Fruit fly (Drosophila melanogaster): Measurements from ENCODE around the gene Hsc70-3.

The Hsc70-3 gene

DNA sequence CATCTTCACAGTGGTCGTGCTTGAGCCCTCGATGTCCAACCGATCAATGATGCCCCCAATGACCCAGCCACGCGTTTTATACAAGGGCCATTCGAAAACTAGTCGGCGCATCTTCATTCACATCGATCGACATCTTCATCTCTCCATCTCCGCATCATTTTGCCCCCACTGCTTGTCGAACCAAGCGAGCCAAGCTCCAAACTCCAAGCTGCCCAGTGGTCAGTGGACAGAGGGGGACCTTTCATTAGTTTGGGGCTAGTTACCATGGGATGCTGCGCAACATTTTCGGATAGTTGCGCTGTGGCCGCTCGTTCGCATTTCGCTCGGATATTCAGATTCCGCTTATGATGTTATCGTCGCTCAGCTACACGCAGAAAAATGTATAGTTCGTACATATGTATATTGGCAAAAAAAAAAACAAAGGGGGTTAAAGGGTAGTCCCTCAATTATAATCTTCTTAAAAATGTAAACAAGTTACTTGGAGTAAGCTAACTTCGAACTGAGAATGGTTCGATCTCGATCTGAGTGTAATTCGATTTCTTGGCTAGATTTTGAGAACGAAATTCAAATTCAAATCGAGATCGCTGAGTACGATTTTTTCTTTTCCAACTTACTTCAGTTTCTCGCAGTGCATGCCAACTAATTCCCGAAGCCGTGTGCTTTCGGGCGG lies 39.3 kb upstream of the Hsc70-3 start, which contains the start of gene CG15740 (continued):
- peak; percentile 48; the same call in 1 of the 2 replicates for TF ChIP-seq Rfx (GFP tag; IDR thresholded peaks at IDR 0.05)
- no peak for TF ChIP-seq CG3163 (GFP tag; optimal IDR thresholded peaks at IDR 0.05)
- TF ChIP-seq luna (GFP tag; optimal IDR thresholded peaks at IDR 0.05) = no peak
- peak; percentile 45 for TF ChIP-seq Xbp1 (GFP tag; optimal IDR thresholded peaks at IDR 0.05)
- no peak for TF ChIP-seq Ets97D (GFP tag; optimal IDR thresholded peaks at IDR 0.05)
- no peak for TF ChIP-seq CG43689 (GFP tag; IDR thresholded peaks at IDR 0.05)
- TF ChIP-seq CTCF (GFP tag; optimal IDR thresholded peaks at IDR 0.05) = no peak
- peak; percentile 78 for TF ChIP-seq Ptx1 (GFP tag; IDR thresholded peaks at IDR 0.05)
- peak; percentile 53; the same call in 1 of the 2 replicates for TF ChIP-seq danr (GFP tag; IDR thresholded peaks at IDR 0.05)
- TF ChIP-seq CG4282 (GFP tag; optimal IDR thresholded peaks at IDR 0.05) = no peak
- TF ChIP-seq CG4707 (GFP tag; optimal IDR thresholded peaks at IDR 0.05) = no peak
- TF ChIP-seq hth (optimal IDR thresholded peaks at IDR 0.05) = no peak
- no peak for TF ChIP-seq CG18262 (tag; optimal IDR thresholded peaks at IDR 0.05)
- TF ChIP-seq bcd (GFP tag; optimal IDR thresholded peaks at IDR 0.05) = peak; percentile 41
- no peak for TF ChIP-seq Opbp (GFP tag; IDR thresholded peaks at IDR 0.05; ENCODE audit: partially characterized antibody)
- TF ChIP-seq Side (GFP tag; optimal IDR thresholded peaks at IDR 0.05) = no peak
- peak; percentile 13 for TF ChIP-seq Hr3 (GFP tag; optimal IDR thresholded peaks at IDR 0.05)
- TF ChIP-seq Gsc (GFP tag; IDR thresholded peaks at IDR 0.05) = no peak
- TF ChIP-seq CG11560 (tag; IDR thresholded peaks at IDR 0.05) = no peak
- peak; percentile 45 for TF ChIP-seq pnt (GFP tag; optimal IDR thresholded peaks at IDR 0.05)
- TF ChIP-seq croc (GFP tag; conservative IDR thresholded peaks at IDR 0.05) = no peak
- TF ChIP-seq hb (GFP tag; IDR thresholded peaks at IDR 0.05; ENCODE audit: partially characterized antibody) = no peak
- TF ChIP-seq CG7987 (GFP tag; optimal IDR thresholded peaks at IDR 0.05) = no peak
- no peak for TF ChIP-seq chm (GFP tag; IDR thresholded peaks at IDR 0.05)
- no peak for TF ChIP-seq CG13123 (GFP tag; optimal IDR thresholded peaks at IDR 0.05)
- no peak for TF ChIP-seq run (tag; optimal IDR thresholded peaks at IDR 0.05)
- TF ChIP-seq ham (GFP tag; IDR thresholded peaks at IDR 0.05) = no peak
- TF ChIP-seq CG16813 (GFP tag; IDR thresholded peaks at IDR 0.05; ENCODE audit: partially characterized antibody) = no peak
- TF ChIP-seq CG9797 (GFP tag; optimal IDR thresholded peaks at IDR 0.05) = no peak
- peak; percentile 38 for TF ChIP-seq CG13424 (tag; optimal IDR thresholded peaks at IDR 0.05)
- peak; percentile 73 for TF ChIP-seq CG14441 (GFP tag; IDR thresholded peaks at IDR 0.05)
- peak; percentile 40 for TF ChIP-seq Antp (GFP tag; optimal IDR thresholded peaks at IDR 0.05)
- TF ChIP-seq CG14014 (GFP tag; IDR thresholded peaks at IDR 0.05) = peak; percentile 25; the same call in 1 of the 2 replicates
- no peak for TF ChIP-seq Lpt (GFP tag; optimal IDR thresholded peaks at IDR 0.05)
- TF ChIP-seq nerfin-2 (GFP tag; IDR thresholded peaks at IDR 0.05; ENCODE audit: partially characterized antibody) = no peak
- TF ChIP-seq Meics (GFP tag; optimal IDR thresholded peaks at IDR 0.05) = peak; percentile 33
- TF ChIP-seq CG3838 (GFP tag; optimal IDR thresholded peaks at IDR 0.05) = no peak
- peak; percentile 43; the same call in 1 of the 3 replicates for TF ChIP-seq zfh1 (GFP tag; IDR thresholded peaks at IDR 0.05)
- no peak for TF ChIP-seq CG12299 (tag; optimal IDR thresholded peaks at IDR 0.05)
- TF ChIP-seq CG10565 (GFP tag; optimal IDR thresholded peaks at IDR 0.05) = no peak
- TF ChIP-seq HmgZ (tag; optimal IDR thresholded peaks at IDR 0.05) = no peak
- peak; percentile 25 for TF ChIP-seq jing (GFP tag; optimal IDR thresholded peaks at IDR 0.05)
- TF ChIP-seq CG12155 (GFP tag; optimal IDR thresholded peaks at IDR 0.05) = no peak
- TF ChIP-seq btn (GFP tag; optimal IDR thresholded peaks at IDR 0.05) = no peak
- TF ChIP-seq NFAT (GFP tag; IDR thresholded peaks at IDR 0.05) = no peak
- TF ChIP-seq CG7556 (GFP tag; optimal IDR thresholded peaks at IDR 0.05) = peak; percentile 47
- no peak for TF ChIP-seq CG10543 (GFP tag; optimal IDR thresholded peaks at IDR 0.05)
- TF ChIP-seq Ravus (GFP tag; IDR thresholded peaks at IDR 0.05) = no peak; the same call in 1 of the 2 replicates
- no peak for TF ChIP-seq crp (GFP tag; optimal IDR thresholded peaks at IDR 0.05)
- no peak for TF ChIP-seq CG3407 (GFP tag; optimal IDR thresholded peaks at IDR 0.05)
- TF ChIP-seq salm (tag; optimal IDR thresholded peaks at IDR 0.05) = no peak
- no peak for TF ChIP-seq Nf-YC (tag; optimal IDR thresholded peaks at IDR 0.05)
